Fruit fly (Drosophila melanogaster) whole organism, pupa: ENCODE data around the gene ca.

Experiments used
- CG10348 ChIP-seq: fragments of 200-800 bp; sonication (Bioruptor generic); IDR thresholded peaks from 2 replicates; pipeline ENCODE4 v1.3.6; 2022; ENCODE audit warnings: missing biosample characterization, missing genetic modification characterization
- CG12605 ChIP-seq: fragments of 200-800 bp; sonication (Bioruptor generic); IDR thresholded peaks from 2 replicates; pipeline ENCODE4 v1.3.6; 2022; ENCODE audit warnings: missing biosample characterization, missing genetic modification characterization
- CG13204 ChIP-seq: fragments of 200-800 bp; sonication (Bioruptor generic); optimal IDR thresholded peaks from 2 replicates; lab custom pipeline; 2018; ENCODE audit warnings: missing biosample characterization, mild to moderate bottlenecking, missing genetic modification characterization, moderate library complexity
- CG14655 ChIP-seq: fragments of 200-800 bp; sonication (Bioruptor generic); optimal IDR thresholded peaks from 3 replicates; lab custom pipeline; 2017; ENCODE audit warnings: mild to moderate bottlenecking, missing biosample characterization, missing genetic modification reagents, missing genetic modification characterization
- CG15710 ChIP-seq: fragments of 200-800 bp; sonication (Bioruptor generic); optimal IDR thresholded peaks from 2 replicates; lab custom pipeline; 2018; ENCODE audit warnings: missing biosample characterization, mild to moderate bottlenecking, missing genetic modification characterization, moderate library complexity
- CG17806 ChIP-seq: fragments of 200-800 bp; sonication (Bioruptor generic); optimal IDR thresholded peaks from 2 replicates; lab custom pipeline; 2018; ENCODE audit warnings: missing biosample characterization, mild to moderate bottlenecking, missing genetic modification characterization, moderate library complexity
- CG32121 ChIP-seq: fragments of 200-800 bp; sonication (Bioruptor generic); IDR thresholded peaks from 2 replicates; pipeline ENCODE4 v1.3.6; 2022; ENCODE audit warnings: missing biosample characterization, missing genetic modification characterization
- CG34367 ChIP-seq: fragments of 200-800 bp; sonication (Bioruptor generic); optimal IDR thresholded peaks from 2 replicates; lab custom pipeline; 2018; ENCODE audit warnings: missing biosample characterization, mild to moderate bottlenecking, missing genetic modification characterization
- CG4496 ChIP-seq: fragments of 200-800 bp; sonication (Bioruptor generic); IDR thresholded peaks from 3 replicates; pipeline ENCODE4 v1.3.6; 2022; ENCODE audit warnings: missing biosample characterization, missing genetic modification characterization
- CG8159 ChIP-seq: fragments of 200-800 bp; sonication (Bioruptor generic); optimal IDR thresholded peaks from 3 replicates; lab custom pipeline; 2018; ENCODE audit warnings: missing biosample characterization, mild to moderate bottlenecking, missing genetic modification characterization, moderate library complexity
- CG8301 ChIP-seq: fragments of 200-800 bp; sonication (Bioruptor generic); optimal IDR thresholded peaks from 2 replicates; lab custom pipeline; 2018; ENCODE audit warnings: missing biosample characterization, mild to moderate bottlenecking, missing genetic modification characterization
- CG9948 ChIP-seq: fragments of 200-800 bp; sonication (Bioruptor generic); optimal IDR thresholded peaks from 2 replicates; lab custom pipeline; 2018; ENCODE audit warnings: missing biosample characterization, mild to moderate bottlenecking, missing genetic modification characterization, moderate library complexity
- D1 ChIP-seq: fragments of 200-800 bp; sonication (Bioruptor generic); optimal IDR thresholded peaks from 2 replicates; lab custom pipeline; 2018; ENCODE audit warnings: missing biosample characterization, mild to moderate bottlenecking, missing genetic modification characterization, moderate library complexity
- EcR ChIP-seq: fragments of 200-800 bp; sonication (Bioruptor generic); optimal IDR thresholded peaks from 3 replicates; lab custom pipeline; 2019; ENCODE audit warnings: missing biosample characterization, missing genetic modification characterization, mild to moderate bottlenecking, moderate library complexity, missing genetic modification reagents
- Ets98B ChIP-seq: fragments of 200-800 bp; sonication (Bioruptor generic); IDR thresholded peaks from 2 replicates; pipeline ENCODE4 v1.3.6; 2022; ENCODE audit warnings: missing biosample characterization, missing genetic modification characterization
- Pif1A ChIP-seq: fragments of 200-800 bp; sonication (Bioruptor generic); optimal IDR thresholded peaks from 3 replicates; lab custom pipeline; 2016; ENCODE audit warnings: missing biosample characterization, missing genetic modification characterization
- Pif1B ChIP-seq: fragments of 200-800 bp; sonication (Bioruptor generic); optimal IDR thresholded peaks from 3 replicates; lab custom pipeline; 2016; ENCODE audit warnings: missing biosample characterization, missing genetic modification characterization
- Snoo ChIP-seq: fragments of 200-800 bp; sonication (Bioruptor generic); optimal IDR thresholded peaks from 3 replicates; lab custom pipeline; 2017; ENCODE audit warnings: missing biosample characterization, mild to moderate bottlenecking, missing genetic modification characterization, inconsistent platforms
- fd96Ca ChIP-seq: fragments of 200-800 bp; sonication (Bioruptor generic); IDR thresholded peaks from 3 replicates; pipeline ENCODE4 v1.3.6; 2022; ENCODE audit warnings: missing biosample characterization, missing genetic modification characterization
- gl ChIP-seq: fragments of 200-800 bp; sonication (Bioruptor generic); optimal IDR thresholded peaks from 2 replicates; lab custom pipeline; 2018; ENCODE audit warnings: missing biosample characterization, mild to moderate bottlenecking, missing genetic modification characterization
- rn ChIP-seq: fragments of 200-800 bp; sonication (Bioruptor generic); IDR thresholded peaks from 2 replicates; pipeline ENCODE4 v1.3.6; 2022; ENCODE audit warnings: missing biosample characterization, missing genetic modification characterization

ca gene

DNA sequence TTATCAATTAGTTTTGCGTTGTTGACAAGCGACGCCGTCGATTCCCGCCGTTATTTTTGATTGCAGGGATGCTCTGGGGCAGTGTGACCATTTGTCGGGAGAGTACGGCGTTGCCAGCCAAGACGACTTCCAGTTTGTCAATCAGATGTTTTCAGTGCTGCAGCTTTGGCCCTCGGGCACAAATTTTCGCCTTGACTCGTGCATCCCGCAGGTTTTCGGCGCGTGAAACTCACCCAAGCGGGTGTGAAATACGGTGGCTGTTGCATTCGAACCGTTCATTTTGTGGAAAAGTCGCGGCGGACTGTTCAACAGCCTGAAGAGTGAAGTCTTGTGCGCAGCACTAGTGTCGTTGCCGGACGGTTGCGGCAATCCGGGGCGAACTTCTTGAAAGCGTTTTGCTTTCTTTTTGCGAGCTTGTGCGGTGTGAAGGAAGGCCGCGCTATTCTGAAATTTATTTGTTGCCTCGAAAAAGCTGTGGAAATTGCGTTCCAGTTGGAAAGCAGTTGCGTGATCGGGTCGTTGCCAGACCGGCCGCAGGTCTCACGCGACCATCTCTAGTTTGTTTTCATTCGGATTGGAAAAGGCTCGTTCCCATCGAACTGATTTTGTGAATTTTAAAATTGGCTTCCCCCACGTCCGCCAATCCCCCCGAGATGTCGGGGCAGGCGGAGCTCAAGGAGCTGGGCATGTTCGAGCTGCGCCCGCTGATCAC is at the start of gene ca, which contains the start of gene ncd:
Gene ca (plus strand): TSS at position 130 of the 712 bp plus-strand sequence.
Gene ncd (minus strand): TSS at position 446 of the 712 bp plus-strand sequence.
- TF ChIP-seq CG4496 (GFP tag; lab: Robert Waterston, UW) (no peak), Pif1A (GFP tag; lab: Kevin White, UChicago) (no peak), CG8159 (no peak), EcR (no peak), Ets98B (GFP tag; lab: Robert Waterston, UW) (no peak), Pif1B (GFP tag; lab: Kevin White, UChicago) (no peak), rn (GFP tag; lab: Robert Waterston, UW) (no peak), D1 (tag; lab: Kevin White, UChicago) (no peak), CG8301 (no peak), fd96Ca (GFP tag; lab: Robert Waterston, UW) (no peak), gl (tag; lab: Kevin White, UChicago) (no peak), CG12605 (GFP tag; lab: Robert Waterston, UW) (no peak), CG14655 (no peak), CG17806 (tag; lab: Kevin White, UChicago) (no peak), CG34367 (tag; lab: Kevin White, UChicago) (no peak), CG9948 (no peak), CG15710 (tag; lab: Kevin White, UChicago) (no peak)

DNA sequence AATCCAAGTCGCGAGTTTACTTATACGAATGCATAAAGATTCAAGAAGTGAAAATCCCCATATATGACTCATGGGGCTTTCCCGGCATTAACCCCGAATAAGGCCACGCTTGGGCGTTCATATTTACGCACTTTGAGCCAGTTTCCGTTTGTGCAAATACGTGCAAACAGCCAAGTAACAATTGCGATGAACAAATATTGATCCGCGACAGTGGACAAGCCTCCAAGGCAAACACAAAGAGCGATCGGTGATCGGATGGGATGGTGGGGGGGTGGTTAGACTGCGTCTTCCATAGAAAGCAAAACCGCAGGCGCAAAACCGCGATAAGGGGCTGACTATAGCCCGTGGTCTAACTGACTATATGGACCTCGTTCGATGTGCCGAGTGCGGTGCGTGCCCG is 49.4 kb upstream of the ca start:
- TF ChIP-seq CG34367 (tag; lab: Kevin White, UChicago) (peak; percentile 52), Ets98B (GFP tag; lab: Robert Waterston, UW) (peak; percentile 37; the same call in 1 of the 2 replicates), CG8301 (no peak), CG15710 (tag; lab: Kevin White, UChicago) (no peak), gl (tag; lab: Kevin White, UChicago) (peak; percentile 74), rn (GFP tag; lab: Robert Waterston, UW) (0 out of 2 replicates have a peak, but pooled peaks have one; percentile 18), D1 (tag; lab: Kevin White, UChicago) (no peak), Pif1A (GFP tag; lab: Kevin White, UChicago) (peak; percentile 62), CG9948 (no peak), Snoo (tag; lab: Kevin White, UChicago) (no peak), CG8159 (no peak), Pif1B (GFP tag; lab: Kevin White, UChicago) (no peak), CG14655 (no peak), CG13204 (GFP tag; lab: Kevin White, UChicago) (peak; percentile 83), fd96Ca (GFP tag; lab: Robert Waterston, UW) (peak; percentile 49), CG12605 (GFP tag; lab: Robert Waterston, UW) (peak; percentile 40), CG32121 (GFP tag; lab: Robert Waterston, UW) (no peak; the same call in 1 of the 2 replicates), CG10348 (no peak), EcR (peak; percentile 35), CG17806 (tag; lab: Kevin White, UChicago) (no peak), CG4496 (GFP tag; lab: Robert Waterston, UW) (peak; percentile 36; the same call in 2 of the 3 replicates)

dm6 chr3R:29757681-29758080 is 48.9 kb upstream of the ca start:
- TF ChIP-seq Snoo (tag; lab: Kevin White, UChicago) (peak; percentile 5), rn (GFP tag; lab: Robert Waterston, UW) (no peak), Pif1B (GFP tag; lab: Kevin White, UChicago) (peak; percentile 47), CG17806 (tag; lab: Kevin White, UChicago) (peak; percentile 42), CG8159 (peak; percentile 53), CG15710 (tag; lab: Kevin White, UChicago) (peak; percentile 38), CG4496 (GFP tag; lab: Robert Waterston, UW) (peak; percentile 71), CG9948 (peak; percentile 34), Ets98B (GFP tag; lab: Robert Waterston, UW) (peak; percentile 38), CG32121 (GFP tag; lab: Robert Waterston, UW) (peak; percentile 37), EcR (no peak), CG34367 (tag; lab: Kevin White, UChicago) (no peak), CG14655 (peak; percentile 63), D1 (tag; lab: Kevin White, UChicago) (peak; percentile 10), CG8301 (peak; percentile 55), fd96Ca (GFP tag; lab: Robert Waterston, UW) (peak; percentile 72)

DNA sequence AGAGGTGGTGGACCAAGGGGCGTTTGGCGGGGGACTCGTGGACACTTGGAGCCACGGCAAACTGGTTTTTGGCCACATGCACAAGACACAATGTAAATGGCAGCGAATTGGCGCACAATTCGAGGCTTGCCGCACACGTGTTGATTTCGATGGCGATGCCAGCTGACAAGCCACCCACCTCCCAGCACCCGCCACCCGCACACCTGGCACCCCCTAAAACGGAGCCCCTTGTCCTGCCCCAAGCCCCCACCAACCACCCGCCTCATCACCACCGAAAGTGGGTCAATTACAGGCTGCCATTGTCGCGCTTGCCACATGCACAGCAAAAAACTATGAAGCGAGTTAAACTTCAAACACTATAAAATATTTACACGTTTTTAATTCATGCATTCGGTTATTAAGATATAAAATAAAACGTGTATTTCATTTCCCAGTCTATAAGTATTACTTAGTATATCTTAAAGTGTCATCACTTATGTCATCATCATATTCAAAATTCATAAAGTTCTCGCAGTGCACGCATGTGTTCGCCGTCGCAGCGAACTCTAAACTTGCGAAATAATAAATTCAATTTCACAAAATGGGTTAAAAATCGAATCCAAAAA is 48.4 kb upstream of the ca start:
- peak; percentile 38 for TF ChIP-seq CG14655
- peak; percentile 60 for TF ChIP-seq Pif1A (GFP tag; lab: Kevin White, UChicago)
- peak; percentile 46 for TF ChIP-seq CG17806 (tag; lab: Kevin White, UChicago)
- TF ChIP-seq CG8159 = peak; percentile 57
- TF ChIP-seq D1 (tag; lab: Kevin White, UChicago) = no peak
- TF ChIP-seq CG15710 (tag; lab: Kevin White, UChicago) = peak; percentile 24
- peak; percentile 35 for TF ChIP-seq Snoo (tag; lab: Kevin White, UChicago)
- TF ChIP-seq fd96Ca (GFP tag; lab: Robert Waterston, UW) = peak; percentile 61; the same call in 2 of the 3 replicates
- TF ChIP-seq CG34367 (tag; lab: Kevin White, UChicago) = peak; percentile 18
- TF ChIP-seq CG12605 (GFP tag; lab: Robert Waterston, UW) = peak; percentile 66
- no peak for TF ChIP-seq EcR
- TF ChIP-seq CG32121 (GFP tag; lab: Robert Waterston, UW) = peak; percentile 83
- no peak for TF ChIP-seq CG13204 (GFP tag; lab: Kevin White, UChicago)
- TF ChIP-seq CG9948 = peak; percentile 50
- TF ChIP-seq rn (GFP tag; lab: Robert Waterston, UW) = peak; percentile 58
- TF ChIP-seq CG4496 (GFP tag; lab: Robert Waterston, UW) = peak; percentile 84
- TF ChIP-seq Pif1B (GFP tag; lab: Kevin White, UChicago) = peak; percentile 19
- peak; percentile 80 for TF ChIP-seq Ets98B (GFP tag; lab: Robert Waterston, UW)
- TF ChIP-seq CG8301 = peak; percentile 61
- TF ChIP-seq CG10348 = 0 out of 2 replicates have a peak, but pooled peaks have one; percentile 41
- no peak for TF ChIP-seq gl (tag; lab: Kevin White, UChicago)
- TF ChIP-seq, all 21 proteins: peak for 17
